Worm (Caenorhabditis elegans): ENCODE measurements around the gene gsto-2.

DNA sequence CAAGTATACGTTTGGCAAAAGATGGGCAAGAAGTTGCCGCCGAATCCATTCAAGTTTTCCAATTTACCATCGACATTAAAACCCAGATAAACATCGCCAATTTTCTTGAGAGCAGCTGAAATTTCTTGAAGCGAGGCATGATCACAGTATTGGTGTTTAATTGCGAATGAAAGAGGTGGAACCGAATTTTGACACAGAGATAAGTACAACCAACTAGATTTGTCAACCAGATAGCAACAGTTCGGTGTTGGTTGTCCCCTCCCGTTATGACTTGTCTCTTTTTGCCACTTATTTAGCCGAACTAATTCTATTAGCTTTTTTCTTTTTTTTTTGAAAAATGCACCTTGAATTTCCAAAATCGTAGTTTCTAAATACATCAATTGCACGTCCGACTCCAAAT lies 23.8 kb downstream of the gsto-2 start:
- TF ChIP-seq nhr-80 (tag; optimal IDR thresholded peaks at IDR 0.05), result no peak
- TF ChIP-seq hsf-1 (GFP tag; IDR thresholded peaks at IDR 0.05), result no peak
- no peak for TF ChIP-seq sea-2 (GFP tag; IDR thresholded peaks at IDR 0.05)
- TF ChIP-seq ceh-79 (tag; optimal IDR thresholded peaks at IDR 0.05), result no peak
- no peak for TF ChIP-seq pha-4 (tag; optimal IDR thresholded peaks at IDR 0.05)
- no peak for TF ChIP-seq aptf-2 (GFP tag; conservative IDR thresholded peaks at IDR 0.05)
- TF ChIP-seq pbrm-1 (GFP tag; IDR thresholded peaks at IDR 0.05), result no peak
- TF ChIP-seq F57A8.1 (GFP tag; optimal IDR thresholded peaks at IDR 0.05), result no peak
- no peak for TF ChIP-seq K11D2.4 (GFP tag; IDR thresholded peaks at IDR 0.05)
- no peak for TF ChIP-seq Y53G8AR.9 (GFP tag; conservative IDR thresholded peaks at IDR 0.05)
- no peak for TF ChIP-seq hmg-20 (GFP tag; IDR thresholded peaks at IDR 0.05)
